Fruit fly (Drosophila melanogaster) whole organism, embryonic: ENCODE measurements around the gene Snx3.
A peak's percentile ranks its signal among the peaks of the same experiment; 100 is the strongest.

ENCODE experiments used
- Ada2b ChIP-seq: fragments of 200-800 bp; sonication (Bioruptor generic); IDR thresholded peaks from 2 replicates; pipeline ENCODE4 v1.3.6; 2022; ENCODE audit warnings: missing biosample characterization, missing genetic modification characterization
- BEAF-32 ChIP-seq: fragments of 200-800 bp; sonication (Bioruptor generic); optimal IDR thresholded peaks from 3 replicates; lab custom pipeline; 2017; ENCODE audit warnings: missing biosample characterization, missing genetic modification characterization, mild to moderate bottlenecking, moderate library complexity, missing genetic modification reagents
- Bteb2 ChIP-seq: fragments of 200-800 bp; sonication (Bioruptor generic); optimal IDR thresholded peaks from 2 replicates; lab custom pipeline; 2016; ENCODE audit warnings: missing biosample characterization, missing genetic modification characterization
- CG11247 ChIP-seq: fragments of 200-800 bp; sonication (Bioruptor generic); IDR thresholded peaks from 2 replicates; pipeline ENCODE4 v1.3.6; 2022; ENCODE audit warnings: missing biosample characterization, missing genetic modification characterization
- CG11723 ChIP-seq: fragments of 200-800 bp; sonication (Bioruptor generic); optimal IDR thresholded peaks from 2 replicates; lab custom pipeline; 2017; ENCODE audit warnings: missing biosample characterization, mild to moderate bottlenecking, missing genetic modification characterization
- CG12155 ChIP-seq: fragments of 200-800 bp; sonication (Bioruptor generic); optimal IDR thresholded peaks from 3 replicates; lab custom pipeline; 2016; ENCODE audit warnings: missing biosample characterization, missing genetic modification characterization
- CG12299 ChIP-seq: fragments of 200-800 bp; sonication (Bioruptor generic); optimal IDR thresholded peaks from 2 replicates; lab custom pipeline; 2018; ENCODE audit warnings: missing biosample characterization, mild to moderate bottlenecking, missing genetic modification characterization
- CG13424 ChIP-seq: fragments of 200-800 bp; sonication (Bioruptor generic); optimal IDR thresholded peaks from 2 replicates; lab custom pipeline; 2019; ENCODE audit warnings: missing biosample characterization, mild to moderate bottlenecking, missing genetic modification characterization, moderate library complexity
- CG15073 ChIP-seq: fragments of 200-800 bp; sonication (Bioruptor generic); optimal IDR thresholded peaks from 2 replicates; lab custom pipeline; 2016; ENCODE audit warnings: missing biosample characterization, missing genetic modification characterization
- CG2116 ChIP-seq: fragments of 200-800 bp; sonication (Bioruptor generic); optimal IDR thresholded peaks from 3 replicates; lab custom pipeline; 2018; ENCODE audit warnings: missing biosample characterization, mild to moderate bottlenecking, missing genetic modification characterization
- CG30020 ChIP-seq: fragments of 200-800 bp; optimal IDR thresholded peaks from 2 replicates; lab custom pipeline; 2019; ENCODE audit warnings: missing biosample characterization, mild to moderate bottlenecking, missing genetic modification characterization, moderate library complexity
- CG3065 ChIP-seq: fragments of 200-800 bp; sonication (Bioruptor generic); optimal IDR thresholded peaks from 2 replicates; lab custom pipeline; 2016; ENCODE audit warnings: missing biosample characterization, missing genetic modification characterization
- CG32532 ChIP-seq: fragments of 200-800 bp; sonication (Bioruptor generic); IDR thresholded peaks from 2 replicates; pipeline ENCODE4 v1.3.6; 2022; ENCODE audit warnings: missing biosample characterization, missing genetic modification characterization
- CG3838 ChIP-seq: fragments of 200-800 bp; sonication (Bioruptor generic); optimal IDR thresholded peaks from 3 replicates; lab custom pipeline; 2016; ENCODE audit warnings: missing biosample characterization, missing genetic modification characterization
- CG4328 ChIP-seq: fragments of 200-800 bp; sonication (Bioruptor generic); optimal IDR thresholded peaks from 3 replicates; lab custom pipeline; 2017; ENCODE audit warnings: missing biosample characterization, missing genetic modification reagents, missing genetic modification characterization
- CG4404 ChIP-seq: fragments of 200-800 bp; sonication (Bioruptor generic); IDR thresholded peaks from 2 replicates; pipeline ENCODE4 v1.3.6; 2022; ENCODE audit warnings: missing biosample characterization, missing genetic modification characterization
- CG4617 ChIP-seq: fragments of 200-800 bp; sonication (Bioruptor generic); optimal IDR thresholded peaks from 3 replicates; lab custom pipeline; 2016; ENCODE audit warnings: missing biosample characterization, missing genetic modification characterization, borderline replicate concordance
- CG6272 ChIP-seq: fragments of 200-800 bp; sonication (Bioruptor generic); IDR thresholded peaks from 2 replicates; pipeline ENCODE4 v1.3.6; 2022; ENCODE audit warnings: missing biosample characterization, missing genetic modification characterization
- CG7271 ChIP-seq: fragments of 200-800 bp; sonication (Bioruptor generic); optimal IDR thresholded peaks from 2 replicates; lab custom pipeline; 2018; ENCODE audit warnings: missing biosample characterization, mild to moderate bottlenecking, missing genetic modification characterization, moderate library complexity
- CG8388 ChIP-seq: fragments of 200-800 bp; sonication (Bioruptor generic); optimal IDR thresholded peaks from 2 replicates; lab custom pipeline; 2019; ENCODE audit warnings: missing biosample characterization, mild to moderate bottlenecking, missing genetic modification characterization, moderate library complexity
- CG9797 ChIP-seq: fragments of 200-800 bp; sonication (Bioruptor generic); optimal IDR thresholded peaks from 3 replicates; lab custom pipeline; 2018; ENCODE audit warnings: missing biosample characterization, mild to moderate bottlenecking, missing genetic modification characterization
- Chrac-16 ChIP-seq: fragments of 200-800 bp; sonication (Bioruptor generic); optimal IDR thresholded peaks from 3 replicates; lab custom pipeline; 2016; ENCODE audit warnings: missing biosample characterization, missing genetic modification characterization
- Dek ChIP-seq: fragments of 200-800 bp; sonication (Bioruptor generic); optimal IDR thresholded peaks from 3 replicates; lab custom pipeline; 2019; ENCODE audit warnings: missing biosample characterization, mild to moderate bottlenecking, missing genetic modification characterization, moderate library complexity
- Dref ChIP-seq: fragments of 200-800 bp; sonication (Bioruptor generic); IDR thresholded peaks from 2 replicates; pipeline ENCODE4 v1.3.6; 2022; ENCODE audit warnings: missing biosample characterization, missing genetic modification characterization
- Gug ChIP-seq: fragments of 200-800 bp; sonication (Bioruptor generic); IDR thresholded peaks from 4 replicates; pipeline ENCODE4 v1.3.6; 2022; ENCODE audit warnings: missing biosample characterization, missing genetic modification characterization
- Hand ChIP-seq: fragments of 200-800 bp; sonication (Bioruptor generic); optimal IDR thresholded peaks from 2 replicates; lab custom pipeline; 2017; ENCODE audit warnings: mild to moderate bottlenecking, missing biosample characterization, missing genetic modification reagents, missing genetic modification characterization
- Lpt ChIP-seq: fragments of >200 bp; optimal IDR thresholded peaks from 2 replicates; lab custom pipeline; 2018; ENCODE audit warnings: missing biosample characterization, missing genetic modification characterization
- Nf-YB ChIP-seq: fragments of 200-800 bp; sonication (Bioruptor generic); optimal IDR thresholded peaks from 3 replicates; lab custom pipeline; 2019; ENCODE audit warnings: missing biosample characterization, mild to moderate bottlenecking, missing genetic modification characterization, moderate library complexity
- Ssrp ChIP-seq: fragments of 200-800 bp; sonication (Bioruptor generic); optimal IDR thresholded peaks from 2 replicates; lab custom pipeline; 2018; ENCODE audit warnings: missing biosample characterization, mild to moderate bottlenecking, missing genetic modification characterization, moderate library complexity
- Tbp ChIP-seq: fragments of >200 bp; optimal IDR thresholded peaks from 2 replicates; lab custom pipeline; 2018; ENCODE audit warnings: missing biosample characterization, missing genetic modification characterization
- ash1 ChIP-seq: fragments of 200-800 bp; sonication (Bioruptor generic); optimal IDR thresholded peaks from 2 replicates; lab custom pipeline; 2018; ENCODE audit warnings: missing biosample characterization, mild to moderate bottlenecking, missing genetic modification characterization
- az2 ChIP-seq: fragments of 200-800 bp; sonication (Bioruptor generic); optimal IDR thresholded peaks from 3 replicates; lab custom pipeline; 2016; ENCODE audit warnings: missing biosample characterization, missing genetic modification characterization
- bigmax ChIP-seq: fragments of 200-800 bp; sonication (Bioruptor generic); optimal IDR thresholded peaks from 2 replicates; lab custom pipeline; 2018; ENCODE audit warnings: missing biosample characterization, mild to moderate bottlenecking, missing genetic modification characterization
- crol ChIP-seq: fragments of 200-800 bp; sonication (Bioruptor generic); IDR thresholded peaks from 2 replicates; pipeline ENCODE4 v1.3.6; 2022; ENCODE audit warnings: missing biosample characterization, missing genetic modification characterization
- crp ChIP-seq, 2 experiments: fragments of 200-800 bp; sonication (Bioruptor generic); optimal IDR thresholded peaks; 2 replicates in 1 of 2; 3 replicates in 1 of 2; lab custom pipeline; 2017; ENCODE audit warnings: missing biosample characterization in 2 of 2, missing genetic modification characterization in 2 of 2, mild to moderate bottlenecking in 1 of 2, moderate library complexity in 1 of 2
- cwo ChIP-seq: fragments of 200-800 bp; sonication (Bioruptor generic); optimal IDR thresholded peaks from 3 replicates; lab custom pipeline; 2017; ENCODE audit warnings: missing biosample characterization, missing genetic modification characterization, mild to moderate bottlenecking, moderate library complexity, missing genetic modification reagents
- esg ChIP-seq: fragments of 200-800 bp; sonication (Bioruptor generic); conservative IDR thresholded peaks from 2 replicates; pipeline ENCODE4 v1.3.6; 2022; ENCODE audit warnings: missing biosample characterization, missing genetic modification characterization
- fd3F ChIP-seq: fragments of 200-800 bp; sonication (Bioruptor generic); optimal IDR thresholded peaks from 2 replicates; lab custom pipeline; 2018; ENCODE audit warnings: missing biosample characterization, mild to moderate bottlenecking, missing genetic modification characterization, moderate library complexity
- fru ChIP-seq: fragments of >200 bp; optimal IDR thresholded peaks from 2 replicates; lab custom pipeline; 2017
- gcm ChIP-seq: fragments of 200-800 bp; sonication (Bioruptor generic); optimal IDR thresholded peaks from 2 replicates; lab custom pipeline; 2019; ENCODE audit warnings: missing biosample characterization, mild to moderate bottlenecking, missing genetic modification characterization, moderate library complexity
- gsb-n ChIP-seq: fragments of 200-800 bp; sonication (Bioruptor generic); optimal IDR thresholded peaks from 3 replicates; lab custom pipeline; 2018; ENCODE audit warnings: missing biosample characterization, mild to moderate bottlenecking, missing genetic modification characterization
- hb ChIP-seq: fragments of 200-800 bp; sonication (Bioruptor generic); IDR thresholded peaks from 3 replicates; pipeline ENCODE4 v1.3.6; 2022; ENCODE audit warnings: missing biosample characterization, missing genetic modification characterization; ENCODE audit not compliant: partially characterized antibody
- hkb ChIP-seq, 2 experiments: fragments of 200-800 bp in 1 of 2; fragments of >200 bp in 1 of 2; sonication (Bioruptor generic) in 1 of 2; IDR thresholded peaks in 1 of 2; optimal IDR thresholded peaks in 1 of 2; 2 replicates each; pipeline versions ENCODE4 v1.3.6 to Lab custom; 2017 to 2022; ENCODE audit warnings: missing biosample characterization in 1 of 2, missing genetic modification characterization in 1 of 2
- ind ChIP-seq: fragments of 200-800 bp; sonication (Bioruptor generic); optimal IDR thresholded peaks from 3 replicates; lab custom pipeline; 2016; ENCODE audit warnings: missing biosample characterization, missing genetic modification characterization
- nerfin-2 ChIP-seq: fragments of 200-800 bp; sonication (Bioruptor generic); IDR thresholded peaks from 2 replicates; pipeline ENCODE4 v1.3.6; 2022; ENCODE audit warnings: missing biosample characterization, missing genetic modification characterization; ENCODE audit not compliant: partially characterized antibody
- pho ChIP-seq: fragments of 200-800 bp; sonication (Bioruptor generic); optimal IDR thresholded peaks from 2 replicates; lab custom pipeline; 2016; ENCODE audit warnings: missing biosample characterization, missing genetic modification characterization
- schlank ChIP-seq: fragments of 200-800 bp; sonication (Bioruptor generic); optimal IDR thresholded peaks from 2 replicates; lab custom pipeline; 2018; ENCODE audit warnings: missing biosample characterization, mild to moderate bottlenecking, missing genetic modification characterization
- sr ChIP-seq: fragments of 200-800 bp; sonication (Bioruptor generic); IDR thresholded peaks from 3 replicates; pipeline ENCODE4 v1.3.6; 2022; ENCODE audit warnings: missing biosample characterization, missing genetic modification characterization
- unc-4 ChIP-seq: fragments of 200-800 bp; sonication (Bioruptor generic); IDR thresholded peaks from 2 replicates; pipeline ENCODE4 v1.3.6; 2022; ENCODE audit warnings: missing biosample characterization, missing genetic modification characterization; ENCODE audit not compliant: partially characterized antibody
- zf30C ChIP-seq: fragments of 200-800 bp; sonication (Bioruptor generic); optimal IDR thresholded peaks from 3 replicates; lab custom pipeline; 2018; ENCODE audit warnings: missing biosample characterization, mild to moderate bottlenecking, missing genetic modification characterization

Snx3 gene

DNA sequence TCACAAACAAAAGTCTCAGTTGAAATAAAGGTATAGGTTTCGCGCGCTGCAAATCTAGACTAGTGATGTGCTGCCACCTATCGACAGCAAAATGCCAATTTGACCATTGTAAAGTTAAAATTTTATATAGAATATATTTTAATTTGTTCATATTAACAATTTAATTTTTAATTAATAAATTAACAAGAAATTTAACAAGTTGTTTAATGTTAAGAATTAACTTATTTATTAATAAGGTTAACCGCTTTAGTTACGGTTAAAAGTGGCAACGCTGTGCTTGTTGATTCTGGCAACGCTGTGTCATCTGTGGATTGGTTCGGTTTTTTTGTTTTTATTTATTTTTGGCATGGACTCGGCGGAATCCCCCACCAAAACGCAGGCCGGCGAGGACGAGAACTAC lies 2.5 kb downstream of the Snx3 start, which contains the start of gene Not10:
Not10 (plus strand) TSS at position 279 of the 400 bp plus-strand sequence.
- no peak for TF ChIP-seq sr
- peak; percentile 20 for TF ChIP-seq CG9797
- TF ChIP-seq Tbp (GFP tag; lab: Kevin White, UChicago), result no peak
- TF ChIP-seq Ada2b, result no peak
- no peak for TF ChIP-seq crol
- no peak for TF ChIP-seq CG15073 (GFP tag; lab: Kevin White, UChicago)
- TF ChIP-seq CG2116 (GFP tag; lab: Kevin White, UChicago), result peak; percentile 56
- TF ChIP-seq Gug (GFP tag; lab: Robert Waterston, UW), result 0 out of 4 replicates have a peak, but pooled peaks have one; percentile 22
- peak; percentile 61 for TF ChIP-seq CG30020 (tag; lab: Kevin White, UChicago)
- peak; percentile 72 for TF ChIP-seq BEAF-32 (GFP tag; lab: Kevin White, UChicago)
- TF ChIP-seq Nf-YB, result no peak
- peak; percentile 83 for TF ChIP-seq unc-4
- TF ChIP-seq Dref (GFP tag; lab: Robert Waterston, UW), result 0 out of 2 replicates have a peak, but pooled peaks have one; percentile 31
- TF ChIP-seq CG4617, result peak; percentile 77
- TF ChIP-seq Dek (tag; lab: Kevin White, UChicago), result peak; percentile 59
- TF ChIP-seq gcm (GFP tag; lab: Kevin White, UChicago), result peak; percentile 0
- TF ChIP-seq CG4404 (GFP tag; lab: Robert Waterston, UW), result no peak
- TF ChIP-seq CG7271 (tag; lab: Kevin White, UChicago), result peak; percentile 47
- no peak for TF ChIP-seq cwo (GFP tag; lab: Kevin White, UChicago)
- TF ChIP-seq CG3838 (GFP tag; lab: Kevin White, UChicago), result no peak
- TF ChIP-seq ash1 (GFP tag; lab: Kevin White, UChicago), result no peak
- TF ChIP-seq Ssrp, result peak; percentile 34
- no peak for TF ChIP-seq CG11247 (GFP tag; lab: Robert Waterston, UW)
- peak; percentile 36 for TF ChIP-seq CG4328 (GFP tag; lab: Kevin White, UChicago)
- no peak for TF ChIP-seq Lpt (GFP tag; lab: Kevin White, UChicago)
- peak in 1 of 2 experiments; percentile 8 for TF ChIP-seq crp (GFP tag; optimal IDR thresholded peaks at IDR 0.05; lab: Kevin White, UChicago)
- peak; percentile 96 for TF ChIP-seq gsb-n
- no peak for TF ChIP-seq nerfin-2 (GFP tag; lab: Robert Waterston, UW)
- TF ChIP-seq bigmax (GFP tag; lab: Kevin White, UChicago), result peak; percentile 70
- TF ChIP-seq CG3065 (GFP tag; lab: Kevin White, UChicago), result no peak
- no peak for TF ChIP-seq Bteb2 (GFP tag; lab: Kevin White, UChicago)
- peak; percentile 70 for TF ChIP-seq CG13424 (tag; lab: Kevin White, UChicago)
- TF ChIP-seq az2 (GFP tag; lab: Kevin White, UChicago), result peak; percentile 49
- peak; percentile 38 for TF ChIP-seq CG12155 (GFP tag; lab: Kevin White, UChicago)
- no peak for TF ChIP-seq pho (GFP tag; lab: Kevin White, UChicago)
- peak; percentile 48; the same call in 1 of the 2 replicates for TF ChIP-seq CG6272 (GFP tag; lab: Robert Waterston, UW)
- no peak for TF ChIP-seq Hand (GFP tag; lab: Kevin White, UChicago)
- TF ChIP-seq hkb (optimal IDR thresholded peaks at IDR 0.05; lab: Kevin White, UChicago), result no peak
- no peak for TF ChIP-seq hkb (GFP tag; IDR thresholded peaks at IDR 0.05; lab: Robert Waterston, UW)
- TF ChIP-seq hb, result peak; percentile 59; the same call in 1 of the 3 replicates
- no peak for TF ChIP-seq CG11723
- TF ChIP-seq esg (GFP tag; lab: Robert Waterston, UW), result no peak; the same call in 1 of the 2 replicates
- TF ChIP-seq fd3F (GFP tag; lab: Kevin White, UChicago), result peak; percentile 32
- no peak for TF ChIP-seq zf30C (GFP tag; lab: Kevin White, UChicago)
- peak; percentile 65 for TF ChIP-seq CG12299 (tag; lab: Kevin White, UChicago)
- TF ChIP-seq CG8388 (GFP tag; lab: Kevin White, UChicago), result peak; percentile 5
- peak; percentile 38 for TF ChIP-seq Chrac-16
- TF ChIP-seq ind (GFP tag; lab: Kevin White, UChicago), result peak; percentile 44
- TF ChIP-seq schlank (tag; lab: Kevin White, UChicago), result no peak
- TF ChIP-seq fru, result no peak
- TF ChIP-seq CG32532, result peak; percentile 52; the same call in 1 of the 2 replicates
